Worm (Caenorhabditis elegans): Measurements from ENCODE around the gene H17B01.2.

DNA sequence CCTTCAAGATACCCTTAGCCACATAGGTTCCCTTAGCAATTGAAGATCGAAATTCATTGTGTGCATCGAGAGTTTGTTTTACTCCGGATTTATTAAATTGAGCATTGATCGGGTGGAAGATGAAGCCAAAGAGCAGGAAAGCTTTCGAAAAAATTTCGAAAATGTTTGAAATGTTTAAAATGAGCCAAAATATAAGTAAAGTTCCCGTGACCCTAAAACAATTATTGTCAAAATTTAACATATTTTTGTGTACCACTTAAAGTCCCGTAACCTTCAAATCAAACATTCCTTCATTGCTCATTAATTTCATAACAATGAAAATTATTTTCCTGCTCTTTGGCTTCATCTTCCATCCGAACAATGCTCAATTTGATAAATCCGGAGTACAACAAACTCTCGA, 25.5 kb upstream of the H17B01.2 start, which contains the start of gene scl-17:
- no peak for TF ChIP-seq nhr-28 (tag; optimal IDR thresholded peaks at IDR 0.05)
- no peak for TF ChIP-seq elt-3 (tag; optimal IDR thresholded peaks at IDR 0.05)
- no peak for TF ChIP-seq pha-4 (tag; optimal IDR thresholded peaks at IDR 0.05)
- no peak for TF ChIP-seq ceh-39 (tag; optimal IDR thresholded peaks at IDR 0.05)
- TF ChIP-seq ceh-83 (GFP tag; optimal IDR thresholded peaks at IDR 0.05): no peak
- TF ChIP-seq snpc-4 (tag; optimal IDR thresholded peaks at IDR 0.05): no peak
- no peak for TF ChIP-seq elt-1 (tag; optimal IDR thresholded peaks at IDR 0.05; ENCODE audit: borderline replicate concordance, insufficient read depth)
- no peak for TF ChIP-seq mab-5 (tag; optimal IDR thresholded peaks at IDR 0.05)
- TF ChIP-seq sem-2 (GFP tag; optimal IDR thresholded peaks at IDR 0.05): no peak
- TF ChIP-seq unc-62 (GFP tag; optimal IDR thresholded peaks at IDR 0.05): no peak
- no peak for TF ChIP-seq nhr-76 (tag; optimal IDR thresholded peaks at IDR 0.05)
- TF ChIP-seq nhr-12 (tag; optimal IDR thresholded peaks at IDR 0.05): no peak
- no peak for TF ChIP-seq ceh-43 (GFP tag; optimal IDR thresholded peaks at IDR 0.05)
- TF ChIP-seq lin-13 (tag; optimal IDR thresholded peaks at IDR 0.05): no peak

Measured in whole organism, mixed stage, embryonic.